Worm (Caenorhabditis elegans) whole organism, L2 larva: ENCODE measurements around the gene swt-6.

Source experiments
- lin-11 ChIP-seq: fragments of 150-350 bp; sonication (generic microtip); optimal IDR thresholded peaks from 2 replicates; lab custom pipeline; 2014; ENCODE audit warnings: missing biosample characterization, missing genetic modification characterization, inconsistent platforms, mixed read lengths
- lsy-2 ChIP-seq, 2 experiments: fragments of 150-350 bp in 1 of 2; sonication (generic microtip) in 1 of 2; optimal IDR thresholded peaks; 2 replicates each; lab custom pipeline; 2014 to 2017; ENCODE audit warnings: missing biosample characterization in 2 of 2, missing genetic modification characterization in 2 of 2
- mdl-1 ChIP-seq, 2 experiments: fragments of 150-350 bp in 1 of 2; sonication (generic microtip) in 1 of 2; optimal IDR thresholded peaks; 2 replicates each; lab custom pipeline; 2017; ENCODE audit warnings: missing biosample characterization in 2 of 2, missing genetic modification characterization in 2 of 2
- nhr-237 ChIP-seq: fragments of 150-350 bp; optimal IDR thresholded peaks from 2 replicates; lab custom pipeline; 2014; ENCODE audit warnings: missing biosample characterization, missing genetic modification characterization
- sma-3 ChIP-seq: sonication (generic microtip); optimal IDR thresholded peaks from 2 replicates; lab custom pipeline; 2016; ENCODE audit warnings: missing genetic modification reagents, missing genetic modification characterization, missing compliant biosample characterization
- snpc-4 ChIP-seq: fragments of 150-350 bp; optimal IDR thresholded peaks from 2 replicates; lab custom pipeline; 2014; ENCODE audit warnings: missing biosample characterization, missing genetic modification characterization
- unc-62 ChIP-seq: fragments of 150-350 bp; optimal IDR thresholded peaks from 2 replicates; lab custom pipeline; 2014; ENCODE audit warnings: missing biosample characterization, missing genetic modification reagents, missing genetic modification characterization

DNA sequence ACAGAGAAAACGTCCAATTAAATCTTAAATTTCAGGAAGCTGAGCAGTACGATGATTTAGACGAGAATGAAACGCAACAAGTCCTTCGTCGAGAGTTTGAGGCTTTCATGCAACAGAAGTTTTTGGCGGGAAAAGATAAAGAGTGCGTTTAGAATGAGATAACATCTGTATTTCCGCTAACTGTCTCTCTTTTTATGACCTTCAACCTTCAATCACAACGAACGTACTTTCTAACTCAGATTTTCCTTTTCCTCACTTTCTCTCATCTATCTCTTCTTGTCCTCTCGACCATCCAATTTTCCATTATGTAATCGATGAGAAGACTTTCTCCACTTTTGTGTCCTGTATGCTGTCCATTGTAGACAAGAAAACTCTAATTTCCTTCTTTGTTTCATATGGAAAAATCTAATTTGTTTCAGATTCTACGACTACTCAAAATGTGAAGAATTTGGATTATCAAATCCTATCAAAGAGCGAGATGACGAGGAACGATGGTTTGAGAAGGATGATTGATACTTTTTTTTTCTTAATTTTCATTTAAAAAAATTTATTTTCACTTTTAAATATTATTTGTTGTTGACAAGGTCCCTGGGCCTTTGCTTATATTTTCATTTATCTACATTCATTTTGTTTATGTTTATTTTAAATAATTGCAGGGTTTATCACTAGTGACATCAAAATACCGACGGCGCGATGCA, 9.3 kb downstream of the swt-6 start, which contains the start of gene sao-1:
- TF ChIP-seq lin-11 (no peak), mdl-1 (tag; optimal IDR thresholded peaks at IDR 0.05; lab: Kevin White, UChicago) (no peak), unc-62 (GFP tag; lab: Kevin White, UChicago) (no peak), nhr-237 (no peak), lsy-2 (tag; optimal IDR thresholded peaks at IDR 0.05; lab: Kevin White, UChicago) (no peak), snpc-4 (tag; lab: Kevin White, UChicago) (no peak), sma-3 (GFP tag; lab: Kevin White, UChicago) (no peak)
